Worm (Caenorhabditis elegans) whole organism, young adult: ENCODE measurements around the gene F13E9.13.

Experiments used
- B0019.2 ChIP-seq: fragments of 200-800 bp; sonication (Bioruptor generic); conservative IDR thresholded peaks from 2 replicates; pipeline ENCODE4 v1.3.6; 2022; ENCODE audit warnings: missing genetic modification reagents, missing genetic modification characterization, missing compliant biosample characterization
- C17E4.6 ChIP-seq: fragments of 200-800 bp; sonication (Bioruptor generic); IDR thresholded peaks from 2 replicates; pipeline ENCODE4 v1.3.6; 2022; ENCODE audit warnings: missing genetic modification reagents, missing genetic modification characterization, missing compliant biosample characterization
- D2030.7 ChIP-seq: fragments of 200-800 bp; sonication (Bioruptor generic); IDR thresholded peaks from 2 replicates; pipeline ENCODE4 v1.3.6; 2022; ENCODE audit warnings: missing genetic modification reagents, missing genetic modification characterization, missing compliant biosample characterization
- F10E7.11 ChIP-seq: sonication (generic microtip); optimal IDR thresholded peaks from 2 replicates; lab custom pipeline; 2017; ENCODE audit warnings: mild to moderate bottlenecking, missing genetic modification characterization, moderate library complexity, missing compliant biosample characterization
- F22D6.2 ChIP-seq: sonication (generic microtip); optimal IDR thresholded peaks from 2 replicates; lab custom pipeline; 2016; ENCODE audit warnings: mild to moderate bottlenecking, missing genetic modification characterization, missing compliant biosample characterization
- F49E8.2 ChIP-seq: sonication (generic microtip); optimal IDR thresholded peaks from 3 replicates; lab custom pipeline; 2017; ENCODE audit warnings: missing genetic modification characterization, mild to moderate bottlenecking, missing compliant biosample characterization, antibody characterized with exemption, moderate library complexity; ENCODE audit not compliant: insufficient read depth
- F55B11.4 ChIP-seq: sonication (generic microtip); optimal IDR thresholded peaks from 2 replicates; lab custom pipeline; 2016; ENCODE audit warnings: missing compliant biosample characterization, missing genetic modification characterization, borderline replicate concordance; ENCODE audit not compliant: insufficient read depth
- F57C9.4 ChIP-seq: sonication (generic microtip); optimal IDR thresholded peaks from 2 replicates; lab custom pipeline; 2017; ENCODE audit warnings: mild to moderate bottlenecking, missing genetic modification characterization, missing compliant biosample characterization
- K11D2.4 ChIP-seq: fragments of 200-800 bp; sonication (Bioruptor generic); IDR thresholded peaks from 2 replicates; pipeline ENCODE4 v1.3.6; 2022; ENCODE audit warnings: missing genetic modification reagents, missing genetic modification characterization, missing compliant biosample characterization
- K12H6.12 ChIP-seq: fragments of 200-800 bp; sonication (Bioruptor generic); optimal IDR thresholded peaks from 2 replicates; lab custom pipeline; 2018; ENCODE audit warnings: mild to moderate bottlenecking, missing genetic modification characterization, missing compliant biosample characterization
- ama-1 ChIP-seq, 3 experiments: fragments of 150-350 bp in 1 of 3; sonication (generic microtip) in 2 of 3; optimal IDR thresholded peaks; 2 replicates each; lab custom pipeline; 2014 to 2018; ENCODE audit warnings: missing biosample characterization in 2 of 3, missing genetic modification characterization in 2 of 3, missing genetic modification reagents in 2 of 3
- athp-1 ChIP-seq: sonication (generic microtip); optimal IDR thresholded peaks from 2 replicates; lab custom pipeline; 2017; ENCODE audit warnings: mild to moderate bottlenecking, missing genetic modification characterization, missing compliant biosample characterization
- attf-6 ChIP-seq: fragments of 200-800 bp; sonication (Bioruptor generic); IDR thresholded peaks from 2 replicates; pipeline ENCODE4 v1.3.6; 2022; ENCODE audit warnings: missing genetic modification reagents, missing genetic modification characterization, missing compliant biosample characterization
- bed-1 ChIP-seq: fragments of 200-800 bp; sonication (Bioruptor generic); IDR thresholded peaks from 2 replicates; pipeline ENCODE4 v1.3.6; 2022; ENCODE audit warnings: missing genetic modification reagents, missing genetic modification characterization, missing compliant biosample characterization
- ceh-100 ChIP-seq: fragments of 200-800 bp; sonication (Bioruptor generic); IDR thresholded peaks from 2 replicates; pipeline ENCODE4 v1.3.6; 2022; ENCODE audit warnings: missing genetic modification reagents, missing genetic modification characterization, missing compliant biosample characterization
- ceh-79 ChIP-seq: sonication (generic microtip); optimal IDR thresholded peaks from 2 replicates; lab custom pipeline; 2017; ENCODE audit warnings: mild to moderate bottlenecking, missing genetic modification characterization, missing compliant biosample characterization
- chd-7 ChIP-seq: sonication (generic microtip); optimal IDR thresholded peaks from 2 replicates; lab custom pipeline; 2016; ENCODE audit warnings: mild to moderate bottlenecking, missing genetic modification characterization, moderate library complexity, missing compliant biosample characterization
- dox-1 ChIP-seq: fragments of 200-800 bp; sonication (Bioruptor generic); IDR thresholded peaks from 2 replicates; pipeline ENCODE4 v1.3.6; 2022; ENCODE audit warnings: missing genetic modification reagents, missing genetic modification characterization, missing compliant biosample characterization
- efl-1 ChIP-seq: fragments of 150-350 bp; optimal IDR thresholded peaks from 2 replicates; lab custom pipeline; 2014; ENCODE audit warnings: missing biosample characterization, missing genetic modification reagents, missing genetic modification characterization
- egl-18 ChIP-seq: fragments of 200-800 bp; sonication (Bioruptor generic); IDR thresholded peaks from 2 replicates; pipeline ENCODE4 v1.3.6; 2022; ENCODE audit warnings: missing genetic modification reagents, missing genetic modification characterization, missing compliant biosample characterization
- egl-44 ChIP-seq: fragments of 200-800 bp; sonication (Bioruptor generic); IDR thresholded peaks from 2 replicates; pipeline ENCODE4 v1.3.6; 2022; ENCODE audit warnings: missing genetic modification reagents, missing genetic modification characterization, missing compliant biosample characterization
- gei-17 ChIP-seq: fragments of 200-800 bp; sonication (Bioruptor generic); optimal IDR thresholded peaks from 2 replicates; lab custom pipeline; 2018; ENCODE audit warnings: mild to moderate bottlenecking, missing genetic modification characterization, missing compliant biosample characterization
- him-1 ChIP-seq: sonication (generic microtip); optimal IDR thresholded peaks from 2 replicates; lab custom pipeline; 2016; ENCODE audit warnings: missing genotype, missing genetic modification reagents, missing genetic modification characterization, missing compliant biosample characterization
- hlh-12 ChIP-seq: sonication (generic microtip); optimal IDR thresholded peaks from 2 replicates; lab custom pipeline; 2016; ENCODE audit warnings: missing genetic modification characterization, missing compliant biosample characterization
- hmg-1.2 ChIP-seq: fragments of 200-800 bp; sonication (Bioruptor generic); IDR thresholded peaks from 2 replicates; pipeline ENCODE4 v1.3.6; 2022; ENCODE audit warnings: missing genetic modification reagents, missing genetic modification characterization, missing compliant biosample characterization
- hmg-20 ChIP-seq: fragments of 200-800 bp; sonication (Bioruptor generic); IDR thresholded peaks from 2 replicates; pipeline ENCODE4 v1.3.6; 2022; ENCODE audit warnings: missing genetic modification reagents, missing genetic modification characterization, missing compliant biosample characterization
- lag-1 ChIP-seq: fragments of 200-800 bp; sonication (Bioruptor generic); IDR thresholded peaks from 2 replicates; pipeline ENCODE4 v1.3.6; 2022; ENCODE audit warnings: missing genetic modification reagents, missing genetic modification characterization, missing compliant biosample characterization
- lin-40 ChIP-seq: sonication (generic microtip); optimal IDR thresholded peaks from 2 replicates; lab custom pipeline; 2016; ENCODE audit warnings: missing genetic modification characterization, mild to moderate bottlenecking, missing compliant biosample characterization, missing genotype, missing genetic modification reagents
- lir-1 ChIP-seq: fragments of 200-800 bp; sonication (Bioruptor generic); conservative IDR thresholded peaks from 2 replicates; pipeline ENCODE4 v1.3.6; 2022; ENCODE audit warnings: missing genetic modification reagents, missing genetic modification characterization, missing compliant biosample characterization
- lsy-27 ChIP-seq: sonication (generic microtip); optimal IDR thresholded peaks from 2 replicates; lab custom pipeline; 2017; ENCODE audit warnings: missing genetic modification characterization, mild to moderate bottlenecking, missing compliant biosample characterization, antibody characterized with exemption, missing genotype, borderline replicate concordance; ENCODE audit not compliant: insufficient read depth
- madf-6 ChIP-seq: fragments of 200-800 bp; sonication (Bioruptor generic); IDR thresholded peaks from 2 replicates; pipeline ENCODE4 v1.3.6; 2022; ENCODE audit warnings: missing genetic modification reagents, missing genetic modification characterization, missing compliant biosample characterization
- mel-28 ChIP-seq: sonication (generic microtip); optimal IDR thresholded peaks from 2 replicates; lab custom pipeline; 2016; ENCODE audit warnings: borderline replicate concordance, mild to moderate bottlenecking, missing genetic modification characterization, missing compliant biosample characterization
- mxl-1 ChIP-seq: sonication (generic microtip); optimal IDR thresholded peaks from 2 replicates; lab custom pipeline; 2016; ENCODE audit warnings: missing genetic modification characterization, missing compliant biosample characterization
- nfya-1 ChIP-seq: sonication (generic microtip); optimal IDR thresholded peaks from 2 replicates; lab custom pipeline; 2017; ENCODE audit warnings: antibody characterized with exemption, missing compliant biosample characterization, missing genetic modification characterization, borderline replicate concordance; ENCODE audit not compliant: insufficient read depth
- nfya-2 ChIP-seq: fragments of 200-800 bp; sonication (Bioruptor generic); IDR thresholded peaks from 2 replicates; pipeline ENCODE4 v1.3.6; 2022; ENCODE audit warnings: missing genetic modification reagents, missing genetic modification characterization, missing compliant biosample characterization
- nfyb-1 ChIP-seq: fragments of 200-800 bp; sonication (Bioruptor generic); IDR thresholded peaks from 2 replicates; pipeline ENCODE4 v1.3.6; 2022; ENCODE audit warnings: missing genetic modification reagents, missing genetic modification characterization, missing compliant biosample characterization
- nhr-179 ChIP-seq: sonication (generic microtip); optimal IDR thresholded peaks from 2 replicates; lab custom pipeline; 2016; ENCODE audit warnings: mild to moderate bottlenecking, missing genetic modification characterization, missing compliant biosample characterization
- pbrm-1 ChIP-seq: fragments of 200-800 bp; sonication (Bioruptor generic); IDR thresholded peaks from 2 replicates; pipeline ENCODE4 v1.3.6; 2022; ENCODE audit warnings: missing genetic modification reagents, missing genetic modification characterization, missing compliant biosample characterization
- rcor-1 ChIP-seq: fragments of 200-800 bp; sonication (Bioruptor generic); IDR thresholded peaks from 2 replicates; pipeline ENCODE4 v1.3.6; 2022; ENCODE audit warnings: missing genetic modification reagents, missing genetic modification characterization, missing compliant biosample characterization
- repo-1 ChIP-seq: sonication (generic microtip); optimal IDR thresholded peaks from 2 replicates; lab custom pipeline; 2017; ENCODE audit warnings: mild to moderate bottlenecking, missing genetic modification characterization, missing compliant biosample characterization
- snpc-4 ChIP-seq, 5 experiments: fragments of 150-350 bp in 1 of 5; sonication (generic microtip) in 4 of 5; optimal IDR thresholded peaks; 2 replicates each; lab custom pipeline; 2014 to 2018; ENCODE audit warnings: missing genetic modification characterization in 5 of 5, missing biosample characterization in 3 of 5, antibody characterized with exemption in 2 of 5, mild to moderate bottlenecking in 2 of 5, missing compliant biosample characterization in 2 of 5, missing genotype in 2 of 5, moderate library complexity in 2 of 5, missing genetic modification reagents in 1 of 5
- sptf-2 ChIP-seq: fragments of 200-800 bp; sonication (Bioruptor generic); optimal IDR thresholded peaks from 2 replicates; lab custom pipeline; 2018; ENCODE audit warnings: mild to moderate bottlenecking, missing genetic modification characterization, missing compliant biosample characterization
- xnd-1 ChIP-seq: sonication (generic microtip); optimal IDR thresholded peaks from 2 replicates; lab custom pipeline; 2016; ENCODE audit warnings: missing genotype, missing genetic modification reagents, missing genetic modification characterization, missing compliant biosample characterization
- ztf-18 ChIP-seq: sonication (generic microtip); optimal IDR thresholded peaks from 2 replicates; lab custom pipeline; 2016; ENCODE audit warnings: missing genotype, mild to moderate bottlenecking, missing genetic modification characterization, missing compliant biosample characterization
- ztf-25 ChIP-seq: fragments of 200-800 bp; sonication (Bioruptor generic); IDR thresholded peaks from 2 replicates; pipeline ENCODE4 v1.3.6; 2022; ENCODE audit warnings: missing genetic modification reagents, missing genetic modification characterization, missing compliant biosample characterization
- ztf-28 ChIP-seq: fragments of 200-800 bp; sonication (Bioruptor generic); IDR thresholded peaks from 2 replicates; pipeline ENCODE4 v1.3.6; 2022; ENCODE audit warnings: missing genetic modification reagents, missing genetic modification characterization, missing compliant biosample characterization

The F13E9.13 gene

ce11 chrIV:10881230-10881629, at the start of gene F13E9.13:
TSS of gene F13E9.13 (plus strand) at chrIV:10881546.
- TF ChIP-seq him-1 (tag; lab: Kevin White, UChicago) (no peak), repo-1 (no peak), F55B11.4 (tag; lab: Kevin White, UChicago) (no peak), ztf-28 (no peak), lin-40 (tag; lab: Kevin White, UChicago) (no peak), F49E8.2 (tag; lab: Kevin White, UChicago) (no peak), D2030.7 (GFP tag; lab: Robert Waterston, UW) (no peak), egl-18 (GFP tag; lab: Robert Waterston, UW) (no peak), bed-1 (no peak), lag-1 (GFP tag; lab: Robert Waterston, UW) (no peak), xnd-1 (no peak), hmg-20 (GFP tag; lab: Robert Waterston, UW) (no peak), athp-1 (tag; lab: Kevin White, UChicago) (no peak), nfya-1 (tag; lab: Kevin White, UChicago) (no peak), B0019.2 (GFP tag; lab: Robert Waterston, UW) (no peak), chd-7 (tag; lab: Kevin White, UChicago) (no peak), K12H6.12 (no peak), nfya-2 (GFP tag; lab: Robert Waterston, UW) (no peak), nhr-179 (no peak)

ce11 chrIV:10832148-10832547, 49.2 kb upstream of the F13E9.13 start, which contains the start of gene best-15:
TSS of gene best-15 (minus strand) at chrIV:10832248.
- TF ChIP-seq nfya-1 (tag; lab: Kevin White, UChicago) = no peak
- no peak for TF ChIP-seq lag-1 (GFP tag; lab: Robert Waterston, UW)
- TF ChIP-seq nfyb-1 (GFP tag; lab: Robert Waterston, UW) = no peak
- no peak for TF ChIP-seq attf-6
- no peak for TF ChIP-seq hmg-1.2
- TF ChIP-seq ceh-79 (tag; lab: Kevin White, UChicago) = no peak
- TF ChIP-seq hlh-12 (tag; lab: Kevin White, UChicago) = no peak
- no peak for TF ChIP-seq ztf-18 (tag; lab: Kevin White, UChicago)
- no peak for TF ChIP-seq rcor-1 (GFP tag; lab: Robert Waterston, UW)
- no peak for TF ChIP-seq K12H6.12
- no peak for TF ChIP-seq K11D2.4 (GFP tag; lab: Robert Waterston, UW)
- TF ChIP-seq ceh-100 (GFP tag; lab: Robert Waterston, UW) = no peak
- no peak for TF ChIP-seq madf-6
- no peak for TF ChIP-seq F22D6.2 (tag; lab: Kevin White, UChicago)
- no peak for TF ChIP-seq ama-1 (optimal IDR thresholded peaks at IDR 0.05; lab: Kevin White, UChicago)
- no peak for TF ChIP-seq ama-1 (GFP tag; optimal IDR thresholded peaks at IDR 0.05; lab: Kevin White, UChicago)
- no peak for TF ChIP-seq lsy-27

ce11 chrIV:10842232-10842631, 39.1 kb upstream of the F13E9.13 start:
- TF ChIP-seq egl-18 (GFP tag; lab: Robert Waterston, UW) (no peak), ztf-25 (no peak), gei-17 (GFP tag; lab: Kevin White, UChicago) (no peak), F57C9.4 (no peak), madf-6 (peak; percentile 69), pbrm-1 (no peak), egl-44 (0 out of 2 replicates have a peak, but pooled peaks have one; percentile 36), mxl-1 (no peak), lir-1 (GFP tag; lab: Robert Waterston, UW) (no peak), mel-28 (tag; lab: Kevin White, UChicago) (no peak), F10E7.11 (tag; lab: Kevin White, UChicago) (no peak), efl-1 (no peak), F22D6.2 (tag; lab: Kevin White, UChicago) (no peak), D2030.7 (GFP tag; lab: Robert Waterston, UW) (0 out of 2 replicates have a peak, but pooled peaks have one; percentile 12), snpc-4 (GFP tag; optimal IDR thresholded peaks at IDR 0.05; lab: Kevin White, UChicago) (no peak), snpc-4 (tag; optimal IDR thresholded peaks at IDR 0.05; lab: Kevin White, UChicago) (no peak), dox-1 (GFP tag; lab: Robert Waterston, UW) (peak; percentile 40), C17E4.6 (GFP tag; lab: Robert Waterston, UW) (0 out of 2 replicates have a peak, but pooled peaks have one; percentile 46), sptf-2 (GFP tag; lab: Kevin White, UChicago) (no peak)
